Worm (Caenorhabditis elegans) whole organism, L1 larva: ENCODE data around the gene sysm-1.
A peak's percentile ranks its signal among the peaks of the same experiment; 100 is the strongest.

Experiments used
- C16A3.4 ChIP-seq: fragments of 150-350 bp; optimal IDR thresholded peaks from 2 replicates; lab custom pipeline; 2014; ENCODE audit warnings: missing biosample characterization, missing genetic modification characterization
- C34B4.2 ChIP-seq: sonication (generic microtip); optimal IDR thresholded peaks from 2 replicates; lab custom pipeline; 2017; ENCODE audit warnings: mild to moderate bottlenecking, missing genetic modification characterization, missing compliant biosample characterization
- F16B12.6 ChIP-seq: fragments of 150-350 bp; optimal IDR thresholded peaks from 2 replicates; lab custom pipeline; 2014; ENCODE audit warnings: missing biosample characterization, missing genetic modification characterization
- Y116A8C.19 ChIP-seq: sonication (generic microtip); optimal IDR thresholded peaks from 2 replicates; lab custom pipeline; 2016; ENCODE audit warnings: missing compliant biosample characterization, missing genetic modification characterization, borderline replicate concordance
- aha-1 ChIP-seq: fragments of 150-350 bp; optimal IDR thresholded peaks from 2 replicates; lab custom pipeline; 2014; ENCODE audit warnings: missing biosample characterization, missing genetic modification characterization
- alr-1 ChIP-seq: fragments of 200-800 bp; sonication (Bioruptor generic); optimal IDR thresholded peaks from 2 replicates; lab custom pipeline; 2018; ENCODE audit warnings: borderline replicate concordance, mild to moderate bottlenecking, missing genetic modification characterization, missing compliant biosample characterization
- blmp-1 ChIP-seq: fragments of 150-350 bp; optimal IDR thresholded peaks from 2 replicates; lab custom pipeline; 2014; ENCODE audit warnings: missing biosample characterization, missing genetic modification characterization
- ceh-8 ChIP-seq: fragments of 200-800 bp; sonication (Bioruptor generic); optimal IDR thresholded peaks from 2 replicates; lab custom pipeline; 2018; ENCODE audit warnings: mild to moderate bottlenecking, missing genetic modification characterization, moderate library complexity, missing compliant biosample characterization
- ceh-82 ChIP-seq, 3 experiments: fragments of 150-350 bp in 1 of 3; sonication (generic microtip) in 2 of 3; optimal IDR thresholded peaks; 2 replicates each; lab custom pipeline; 2014 to 2017; ENCODE audit warnings: missing biosample characterization in 3 of 3, missing genetic modification characterization in 3 of 3
- ceh-90 ChIP-seq: sonication (generic microtip); optimal IDR thresholded peaks from 2 replicates; lab custom pipeline; 2016; ENCODE audit warnings: missing genetic modification characterization, missing compliant biosample characterization
- ces-1 ChIP-seq: fragments of 150-350 bp; optimal IDR thresholded peaks from 2 replicates; lab custom pipeline; 2014; ENCODE audit warnings: missing biosample characterization, missing genetic modification reagents, missing genetic modification characterization
- dsc-1 ChIP-seq: sonication (generic microtip); optimal IDR thresholded peaks from 2 replicates; lab custom pipeline; 2016; ENCODE audit warnings: mild to moderate bottlenecking, missing genetic modification characterization, missing compliant biosample characterization
- egl-13 ChIP-seq: sonication (generic microtip); optimal IDR thresholded peaks from 2 replicates; lab custom pipeline; 2016; ENCODE audit warnings: missing genotype, missing genetic modification reagents, missing genetic modification characterization, missing compliant biosample characterization
- egl-27 ChIP-seq, 2 experiments: fragments of 150-350 bp in 1 of 2; sonication (generic microtip); optimal IDR thresholded peaks; 3 replicates each; lab custom pipeline; 2017 to 2018; ENCODE audit warnings: missing biosample characterization in 2 of 2, missing genetic modification characterization in 2 of 2, missing genetic modification reagents in 2 of 2
- elt-3 ChIP-seq, 6 experiments: fragments of 150-350 bp in 1 of 6; sonication (generic microtip); optimal IDR thresholded peaks; 2 replicates each; lab custom pipeline; 2017 to 2018; ENCODE audit warnings: missing biosample characterization in 6 of 6, missing genetic modification characterization in 6 of 6, inconsistent platforms in 1 of 6
- fkh-10 ChIP-seq: sonication (generic microtip); optimal IDR thresholded peaks from 2 replicates; lab custom pipeline; 2017; ENCODE audit warnings: missing biosample characterization, missing genetic modification reagents, missing genetic modification characterization
- fkh-4 ChIP-seq: sonication (generic microtip); optimal IDR thresholded peaks from 2 replicates; lab custom pipeline; 2016; ENCODE audit warnings: missing compliant biosample characterization, missing genetic modification characterization, borderline replicate concordance
- fkh-8 ChIP-seq: sonication (generic microtip); optimal IDR thresholded peaks from 2 replicates; lab custom pipeline; 2016; ENCODE audit warnings: mild to moderate bottlenecking, missing genetic modification characterization, missing compliant biosample characterization
- fos-1 ChIP-seq: fragments of 150-350 bp; optimal IDR thresholded peaks from 2 replicates; lab custom pipeline; 2014; ENCODE audit warnings: missing biosample characterization, missing genetic modification characterization
- grh-1 ChIP-seq: fragments of 200-800 bp; sonication (Bioruptor generic); IDR thresholded peaks from 2 replicates; pipeline ENCODE4 v1.3.6; 2022; ENCODE audit warnings: missing genetic modification reagents, missing genetic modification characterization, missing compliant biosample characterization
- hlh-4 ChIP-seq: sonication (generic microtip); optimal IDR thresholded peaks from 2 replicates; lab custom pipeline; 2016; ENCODE audit warnings: mild to moderate bottlenecking, missing genetic modification characterization, missing compliant biosample characterization
- hpl-2 ChIP-seq: fragments of 150-350 bp; optimal IDR thresholded peaks from 2 replicates; lab custom pipeline; 2014; ENCODE audit warnings: missing biosample characterization, missing genetic modification reagents, missing genetic modification characterization
- isw-1 ChIP-seq: fragments of 200-800 bp; sonication (Bioruptor generic); IDR thresholded peaks from 2 replicates; pipeline ENCODE4 v1.3.6; 2022; ENCODE audit warnings: missing genetic modification characterization, missing compliant biosample characterization
- jun-1 ChIP-seq: fragments of 150-350 bp; optimal IDR thresholded peaks from 2 replicates; lab custom pipeline; 2014; ENCODE audit warnings: missing biosample characterization, missing genetic modification reagents, missing genetic modification characterization
- lin-14 ChIP-seq: fragments of 200-800 bp; sonication (Bioruptor generic); optimal IDR thresholded peaks from 2 replicates; lab custom pipeline; 2018; ENCODE audit warnings: mild to moderate bottlenecking, missing genetic modification characterization, moderate library complexity, missing compliant biosample characterization
- lin-15B ChIP-seq: fragments of 150-350 bp; sonication (generic microtip); optimal IDR thresholded peaks from 3 replicates; lab custom pipeline; 2014; ENCODE audit warnings: missing biosample characterization, missing genetic modification characterization
- lin-35 ChIP-seq, 2 experiments: fragments of 150-350 bp; optimal IDR thresholded peaks; 2 replicates each; lab custom pipeline; 2014; ENCODE audit warnings: missing biosample characterization in 2 of 2, missing genetic modification characterization in 2 of 2, missing genetic modification reagents in 2 of 2
- lin-39 ChIP-seq: fragments of 150-350 bp; optimal IDR thresholded peaks from 2 replicates; lab custom pipeline; 2014; ENCODE audit warnings: missing biosample characterization, missing genetic modification reagents, missing genetic modification characterization
- lir-3 ChIP-seq: sonication (generic microtip); optimal IDR thresholded peaks from 2 replicates; lab custom pipeline; 2016; ENCODE audit warnings: mild to moderate bottlenecking, missing genetic modification characterization, moderate library complexity, missing compliant biosample characterization; ENCODE audit not compliant: poor library complexity
- lsy-2 ChIP-seq, 2 experiments: fragments of 150-350 bp; optimal IDR thresholded peaks; 2 replicates each; lab custom pipeline; 2014; ENCODE audit warnings: missing biosample characterization in 2 of 2, missing genetic modification characterization in 2 of 2
- mab-9 ChIP-seq: fragments of 200-800 bp; sonication (Bioruptor generic); IDR thresholded peaks from 2 replicates; pipeline ENCODE4 v1.3.6; 2022; ENCODE audit warnings: missing genetic modification reagents, missing genetic modification characterization, missing compliant biosample characterization
- mdl-1 ChIP-seq, 2 experiments: fragments of 150-350 bp; optimal IDR thresholded peaks; 2 replicates each; lab custom pipeline; 2014 to 2017; ENCODE audit warnings: missing biosample characterization in 2 of 2, missing genetic modification characterization in 2 of 2, inconsistent platforms in 1 of 2
- mep-1 ChIP-seq: fragments of 150-350 bp; optimal IDR thresholded peaks from 2 replicates; lab custom pipeline; 2014; ENCODE audit warnings: missing biosample characterization, missing genetic modification characterization
- nhr-20 ChIP-seq: sonication (generic microtip); optimal IDR thresholded peaks from 2 replicates; lab custom pipeline; 2016; ENCODE audit warnings: mild to moderate bottlenecking, missing genetic modification characterization, missing compliant biosample characterization
- nhr-71 ChIP-seq: sonication (generic microtip); optimal IDR thresholded peaks from 2 replicates; lab custom pipeline; 2016; ENCODE audit warnings: mild to moderate bottlenecking, missing genetic modification characterization, moderate library complexity, missing compliant biosample characterization
- nhr-76 ChIP-seq: sonication (generic microtip); optimal IDR thresholded peaks from 2 replicates; lab custom pipeline; 2017; ENCODE audit warnings: missing biosample characterization, missing genetic modification characterization
- nhr-84 ChIP-seq: sonication (generic microtip); optimal IDR thresholded peaks from 2 replicates; lab custom pipeline; 2017; ENCODE audit warnings: missing biosample characterization, missing genetic modification characterization
- nhr-85 ChIP-seq: sonication (generic microtip); peaks from one replicate; lab custom pipeline; 2016; ENCODE audit warnings: missing genetic modification characterization, inconsistent platforms, missing compliant biosample characterization
- nhr-90 ChIP-seq: sonication (generic microtip); optimal IDR thresholded peaks from 2 replicates; lab custom pipeline; 2016; ENCODE audit warnings: mild to moderate bottlenecking, missing genetic modification characterization, missing compliant biosample characterization; ENCODE audit not compliant: poor library complexity
- pag-3 ChIP-seq: sonication (generic microtip); optimal IDR thresholded peaks from 2 replicates; lab custom pipeline; 2017; ENCODE audit warnings: missing genetic modification characterization, mild to moderate bottlenecking, missing compliant biosample characterization, antibody characterized with exemption, borderline replicate concordance; ENCODE audit not compliant: insufficient read depth
- skn-1 ChIP-seq: fragments of 150-350 bp; optimal IDR thresholded peaks from 2 replicates; lab custom pipeline; 2014; ENCODE audit warnings: missing biosample characterization, missing genetic modification characterization
- snu-23 ChIP-seq: sonication (generic microtip); optimal IDR thresholded peaks from 2 replicates; lab custom pipeline; 2016; ENCODE audit warnings: missing genetic modification characterization, missing compliant biosample characterization
- unc-130 ChIP-seq: fragments of 150-350 bp; optimal IDR thresholded peaks from 2 replicates; lab custom pipeline; 2017; ENCODE audit warnings: missing biosample characterization, missing genetic modification characterization, inconsistent platforms
- unc-86 ChIP-seq: sonication (generic microtip); optimal IDR thresholded peaks from 2 replicates; lab custom pipeline; 2016; ENCODE audit warnings: missing genetic modification characterization, missing compliant biosample characterization
- unc-98 ChIP-seq: fragments of 200-800 bp; sonication (Bioruptor generic); IDR thresholded peaks from 2 replicates; pipeline ENCODE4 v1.3.6; 2022; ENCODE audit warnings: missing genetic modification characterization, missing compliant biosample characterization
- vab-15 ChIP-seq: sonication (generic microtip); optimal IDR thresholded peaks from 2 replicates; lab custom pipeline; 2017; ENCODE audit warnings: missing genotype, mild to moderate bottlenecking, missing genetic modification characterization, missing compliant biosample characterization
- xbp-1 ChIP-seq: sonication (generic microtip); optimal IDR thresholded peaks from 2 replicates; lab custom pipeline; 2016; ENCODE audit warnings: missing genetic modification characterization, missing compliant biosample characterization
- ztf-11 ChIP-seq, 2 experiments: sonication (generic microtip); optimal IDR thresholded peaks; 2 replicates each; lab custom pipeline; 2016 to 2017; ENCODE audit warnings: missing genetic modification characterization in 2 of 2, missing biosample characterization in 1 of 2, missing compliant biosample characterization in 1 of 2

sysm-1 gene

ce11 chrII:9060332-9060840 lies 22.6 kb downstream of the sysm-1 start (continued):
- peak in 5 of 6 experiments; percentile 39 to 83 (median 59) for TF ChIP-seq elt-3 (tag; optimal IDR thresholded peaks at IDR 0.05; lab: Kevin White, UChicago)
- peak; percentile 84 for TF ChIP-seq fkh-10 (GFP tag; lab: Kevin White, UChicago)
- TF ChIP-seq nhr-71 (tag; lab: Kevin White, UChicago), result peak; percentile 93
- TF ChIP-seq fkh-8 (tag; lab: Kevin White, UChicago), result peak; percentile 93
- TF ChIP-seq fos-1, result peak; percentile 88
- no peak for TF ChIP-seq C34B4.2
- peak; percentile 78 for TF ChIP-seq nhr-90 (tag; lab: Kevin White, UChicago)
- TF ChIP-seq F16B12.6 (tag; lab: Kevin White, UChicago), result peak; percentile 62
- TF ChIP-seq nhr-85 (tag; lab: Kevin White, UChicago), result peak; percentile 85
- no peak for TF ChIP-seq ceh-8 (GFP tag; lab: Kevin White, UChicago)
- no peak for TF ChIP-seq hpl-2 (GFP tag; lab: Kevin White, UChicago)
- TF ChIP-seq vab-15, result no peak
- TF ChIP-seq lir-3, result peak; percentile 57
- TF ChIP-seq hlh-4 (tag; lab: Kevin White, UChicago), result no peak
- peak; percentile 94 for TF ChIP-seq C16A3.4 (tag; lab: Kevin White, UChicago)
- TF ChIP-seq Y116A8C.19 (tag; lab: Kevin White, UChicago), result no peak
- peak; percentile 59 for TF ChIP-seq unc-86
- peak; percentile 75 for TF ChIP-seq skn-1 (tag; lab: Kevin White, UChicago)
- TF ChIP-seq unc-98 (GFP tag; lab: Robert Waterston, UW), result no peak
- TF ChIP-seq blmp-1 (tag; lab: Kevin White, UChicago), result peak; percentile 67
- peak; percentile 73 to 86 for TF ChIP-seq lin-35 (GFP tag; optimal IDR thresholded peaks at IDR 0.05; lab: Kevin White, UChicago)
- TF ChIP-seq lin-39 (tag; lab: Kevin White, UChicago), result no peak
- TF ChIP-seq nhr-84, result no peak
- TF ChIP-seq nhr-20 (tag; lab: Kevin White, UChicago), result peak; percentile 90
- peak; percentile 59 for TF ChIP-seq dsc-1
- TF ChIP-seq alr-1 (tag; lab: Kevin White, UChicago), result no peak
- peak; percentile 95 for TF ChIP-seq snu-23 (GFP tag; lab: Kevin White, UChicago)
- peak; percentile 83 for TF ChIP-seq unc-130 (tag; lab: Kevin White, UChicago)
- no peak for TF ChIP-seq ceh-90 (tag; lab: Kevin White, UChicago)
- no peak for TF ChIP-seq fkh-4
- TF ChIP-seq grh-1 (GFP tag; lab: Robert Waterston, UW), result no peak
- TF ChIP-seq aha-1 (tag; lab: Kevin White, UChicago), result peak; percentile 14
- TF ChIP-seq nhr-76 (tag; lab: Kevin White, UChicago), result peak; percentile 91
- peak in 1 of 2 experiments; percentile 83 for TF ChIP-seq ztf-11 (tag; optimal IDR thresholded peaks at IDR 0.05; lab: Kevin White, UChicago)
- TF ChIP-seq egl-13, result peak; percentile 62

- TF ChIP-seq nhr-85 (tag; lab: Kevin White, UChicago), result no peak
- TF ChIP-seq nhr-76 (tag; lab: Kevin White, UChicago), result no peak
- TF ChIP-seq elt-3 (tag; optimal IDR thresholded peaks at IDR 0.05; lab: Kevin White, UChicago), result no peak
- TF ChIP-seq lsy-2 (tag; optimal IDR thresholded peaks at IDR 0.05; lab: Kevin White, UChicago), result peak; percentile 3 to 7
- TF ChIP-seq pag-3 (tag; lab: Kevin White, UChicago), result no peak
Measured at ce11 chrII:9059010-9059409, 24.0 kb downstream of the sysm-1 start.

ce11 chrII:9057035-9057668 lies 25.8 kb downstream of the sysm-1 start, which contains the start of gene rpl-32:
Gene rpl-32 (minus strand): TSS chrII:9057085.
- TF ChIP-seq fkh-4, result peak; percentile 12
- TF ChIP-seq ces-1 (GFP tag; lab: Kevin White, UChicago), result no peak
- peak; percentile 69 for TF ChIP-seq isw-1 (GFP tag; lab: Robert Waterston, UW)
- TF ChIP-seq xbp-1 (tag; lab: Kevin White, UChicago), result peak; percentile 78
- TF ChIP-seq jun-1 (tag; lab: Kevin White, UChicago), result no peak
- peak; percentile 88 for TF ChIP-seq nhr-85 (tag; lab: Kevin White, UChicago)
- peak in 2 of 3 experiments; percentile 64 to 88 for TF ChIP-seq ceh-82 (tag; optimal IDR thresholded peaks at IDR 0.05; lab: Kevin White, UChicago)
- TF ChIP-seq mep-1 (tag; lab: Kevin White, UChicago), result peak; percentile 92
- no peak for TF ChIP-seq mab-9 (GFP tag; lab: Robert Waterston, UW)
- TF ChIP-seq egl-27 (tag; optimal IDR thresholded peaks at IDR 0.05; lab: Kevin White, UChicago), result no peak
- TF ChIP-seq lin-15B, result peak; percentile 91
- peak in 1 of 2 experiments; percentile 69 for TF ChIP-seq mdl-1 (tag; optimal IDR thresholded peaks at IDR 0.05; lab: Kevin White, UChicago)
- peak; percentile 87 for TF ChIP-seq lin-14 (GFP tag; lab: Kevin White, UChicago)
- TF ChIP-seq C16A3.4 (tag; lab: Kevin White, UChicago), result peak; percentile 90
- TF ChIP-seq unc-86, result peak; percentile 42
